Fruit fly (Drosophila melanogaster): ENCODE data around the gene sens.

Gene sens

DNA sequence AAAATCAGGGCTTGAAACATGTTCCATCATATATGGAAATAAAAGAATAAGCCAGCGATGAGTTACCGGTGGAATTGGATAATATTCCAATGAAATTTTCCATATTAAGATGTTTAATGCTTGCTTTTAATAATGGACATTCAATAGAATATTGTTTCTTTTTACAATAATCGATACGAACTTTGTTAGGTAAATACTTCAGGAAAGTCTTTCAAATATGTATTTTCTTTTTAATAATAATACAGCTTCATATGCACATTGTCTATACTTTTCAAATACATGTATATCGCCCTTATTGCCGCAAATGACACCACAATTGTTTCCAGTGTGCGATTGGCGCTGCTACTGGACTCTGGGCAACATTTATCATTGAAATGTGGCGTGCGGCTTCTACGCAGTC lies 5.9 kb upstream of the sens start (continued):
- no peak for TF ChIP-seq slp2 (GFP tag; optimal IDR thresholded peaks at IDR 0.05)
- no peak for TF ChIP-seq CG2199 (GFP tag; IDR thresholded peaks at IDR 0.05)
- TF ChIP-seq kah (GFP tag; optimal IDR thresholded peaks at IDR 0.05) = no peak
- no peak for TF ChIP-seq BEAF-32 (GFP tag; optimal IDR thresholded peaks at IDR 0.05)
- TF ChIP-seq CG10979 (tag; optimal IDR thresholded peaks at IDR 0.05) = peak; percentile 6
- no peak for TF ChIP-seq corto (GFP tag; optimal IDR thresholded peaks at IDR 0.05)
- TF ChIP-seq CG18262 (tag; optimal IDR thresholded peaks at IDR 0.05) = peak; percentile 20
- no peak for TF ChIP-seq CG1529 (GFP tag; optimal IDR thresholded peaks at IDR 0.05)
- no peak for TF ChIP-seq Dip3 (GFP tag; optimal IDR thresholded peaks at IDR 0.05)
- TF ChIP-seq CG18764 (GFP tag; optimal IDR thresholded peaks at IDR 0.05) = no peak
- peak; percentile 6 for TF ChIP-seq gem (tag; optimal IDR thresholded peaks at IDR 0.05)
- TF ChIP-seq CG11398 (GFP tag; optimal IDR thresholded peaks at IDR 0.05) = no peak
- TF ChIP-seq CG6175 (GFP tag; IDR thresholded peaks at IDR 0.05) = no peak
- TF ChIP-seq phol (tag; optimal IDR thresholded peaks at IDR 0.05) = peak; percentile 18
- no peak for TF ChIP-seq yki (optimal IDR thresholded peaks at IDR 0.05)
- TF ChIP-seq dmrt11E (tag; optimal IDR thresholded peaks at IDR 0.05) = peak; percentile 40
- TF ChIP-seq tio (GFP tag; optimal IDR thresholded peaks at IDR 0.05) = peak; percentile 20
- no peak for TF ChIP-seq Atf3 (GFP tag; optimal IDR thresholded peaks at IDR 0.05)
- peak; percentile 41 for TF ChIP-seq Med (GFP tag)
- TF ChIP-seq shn (GFP tag; optimal IDR thresholded peaks at IDR 0.05) = no peak

DNA sequence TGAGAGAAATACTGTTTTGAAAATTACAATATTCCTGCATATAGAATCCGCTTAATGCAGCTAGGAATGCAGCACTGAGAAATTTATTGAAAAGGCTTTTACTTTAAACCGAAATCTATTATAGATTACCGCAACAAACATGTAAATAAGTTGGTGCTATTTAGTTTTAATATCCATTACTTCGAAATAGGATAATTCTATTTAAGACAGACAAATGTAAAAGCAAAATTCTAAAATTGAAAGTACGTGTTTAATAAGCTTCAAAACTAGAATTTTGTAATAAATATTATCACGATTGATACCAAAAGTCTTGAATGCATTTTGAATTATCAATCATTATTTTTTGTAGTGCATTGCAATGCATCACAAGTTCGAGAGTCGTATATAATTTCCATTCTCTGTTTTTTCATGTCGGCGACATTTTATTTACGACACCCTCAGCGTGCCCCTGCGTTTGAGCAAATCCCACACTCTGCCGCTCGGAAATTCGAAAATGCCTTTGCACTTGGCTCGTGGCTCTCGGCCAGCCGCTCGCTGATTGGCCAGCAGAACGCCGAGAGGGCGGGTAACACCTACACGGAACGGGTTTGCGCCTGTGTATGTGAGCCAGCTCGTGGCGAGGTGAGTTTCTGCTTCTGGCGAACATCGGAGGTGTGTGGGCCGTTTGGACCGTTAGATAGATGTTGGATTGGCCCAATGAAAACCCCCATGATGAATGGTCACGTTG lies 2.4 kb upstream of the sens start:
- TF ChIP-seq cad (GFP tag; optimal IDR thresholded peaks at IDR 0.05) (peak; percentile 57), ssp (GFP tag; IDR thresholded peaks at IDR 0.05) (no peak), CG33557 (GFP tag; optimal IDR thresholded peaks at IDR 0.05) (no peak), nau (GFP tag; optimal IDR thresholded peaks at IDR 0.05) (no peak), Sox102F (GFP tag; optimal IDR thresholded peaks at IDR 0.05) (peak; percentile 20), CG6654 (GFP tag; optimal IDR thresholded peaks at IDR 0.05) (peak; percentile 25), CG10209 (GFP tag; optimal IDR thresholded peaks at IDR 0.05) (no peak), CG7786 (GFP tag; optimal IDR thresholded peaks at IDR 0.05) (no peak), sqz (GFP tag; optimal IDR thresholded peaks at IDR 0.05) (no peak), CG13287 (GFP tag; IDR thresholded peaks at IDR 0.05; ENCODE audit: partially characterized antibody) (0 out of 2 replicates have a peak, but pooled peaks have one; percentile 21), Blimp-1 (GFP tag; optimal IDR thresholded peaks at IDR 0.05) (peak; percentile 36), ase (GFP tag; IDR thresholded peaks at IDR 0.05) (no peak), pan (optimal IDR thresholded peaks at IDR 0.05) (no peak), pan (GFP tag; optimal IDR thresholded peaks at IDR 0.05 in 1 of 2, IDR thresholded peaks at IDR 0.05 in 1 of 2) (peak in 1 of 2 experiments; percentile 16), CG11695 (GFP tag; IDR thresholded peaks at IDR 0.05) (no peak), CG30403 (GFP tag; optimal IDR thresholded peaks at IDR 0.05) (peak; percentile 19), CG11085 (GFP tag; IDR thresholded peaks at IDR 0.05) (no peak), Nf-YA (GFP tag; IDR thresholded peaks at IDR 0.05) (peak; percentile 81; the same call in 1 of the 2 replicates), az2 (GFP tag; optimal IDR thresholded peaks at IDR 0.05) (no peak), YL-1 (GFP tag; optimal IDR thresholded peaks at IDR 0.05) (no peak), CG4424 (GFP tag; optimal IDR thresholded peaks at IDR 0.05) (peak; percentile 10), org-1 (GFP tag; optimal IDR thresholded peaks at IDR 0.05) (no peak), chinmo (GFP tag; IDR thresholded peaks at IDR 0.05; ENCODE audit: partially characterized antibody) (peak; percentile 49; the same call in 1 of the 4 replicates), odd (GFP tag; optimal IDR thresholded peaks at IDR 0.05) (no peak), caup (GFP tag; optimal IDR thresholded peaks at IDR 0.05; ENCODE audit: severe bottlenecking) (no peak), wek (GFP tag; optimal IDR thresholded peaks at IDR 0.05) (no peak), kni (GFP tag; optimal IDR thresholded peaks at IDR 0.05) (no peak), NFAT (GFP tag; IDR thresholded peaks at IDR 0.05) (no peak), hb (GFP tag; IDR thresholded peaks at IDR 0.05; ENCODE audit: partially characterized antibody) (no peak), MTF-1 (GFP tag; optimal IDR thresholded peaks at IDR 0.05; ENCODE audit: borderline replicate concordance) (peak; percentile 57)
